Worm (Caenorhabditis elegans): ENCODE results near the gene dhs-9.

Gene dhs-9

ce11 chrIII:5380554-5380953 lies 12.7 kb upstream of the dhs-9 start (continued):
- TF ChIP-seq ceh-27 (GFP tag; optimal IDR thresholded peaks at IDR 0.05) (no peak), sdz-38 (tag; optimal IDR thresholded peaks at IDR 0.05) (no peak), rpc-1 (optimal IDR thresholded peaks at IDR 0.05) (no peak), rpc-1 (tag; optimal IDR thresholded peaks at IDR 0.05) (no peak), nhr-80 (tag; optimal IDR thresholded peaks at IDR 0.05) (no peak), ztf-3 (GFP tag; optimal IDR thresholded peaks at IDR 0.05) (no peak), madf-10 (tag; optimal IDR thresholded peaks at IDR 0.05) (no peak), ets-4 (GFP tag; optimal IDR thresholded peaks at IDR 0.05) (no peak), D2030.7 (GFP tag; IDR thresholded peaks at IDR 0.05) (peak; percentile 65), T07F8.4 (tag; optimal IDR thresholded peaks at IDR 0.05) (no peak), Y53F4B.3 (GFP tag; IDR thresholded peaks at IDR 0.05) (no peak), dox-1 (GFP tag; IDR thresholded peaks at IDR 0.05) (peak; percentile 42; the same call in 1 of the 2 replicates), lin-35 (GFP tag; optimal IDR thresholded peaks at IDR 0.05) (no peak), C06A6.2 (GFP tag; conservative IDR thresholded peaks at IDR 0.05) (no peak), snpc-4 (GFP tag; optimal IDR thresholded peaks at IDR 0.05) (no peak), snpc-4 (tag; optimal IDR thresholded peaks at IDR 0.05) (peak in 2 of 4 experiments; percentile 2 to 56), somi-1 (GFP tag; optimal IDR thresholded peaks at IDR 0.05) (no peak), mes-4 (tag; optimal IDR thresholded peaks at IDR 0.05) (no peak), mcd-1 (GFP tag; IDR thresholded peaks at IDR 0.05) (no peak), dpl-1 (GFP tag; optimal IDR thresholded peaks at IDR 0.05) (no peak), ceh-91 (GFP tag; IDR thresholded peaks at IDR 0.05) (peak; percentile 68), efl-1 (GFP tag; optimal IDR thresholded peaks at IDR 0.05) (peak; percentile 29), Y67H2A.10 (GFP tag; conservative IDR thresholded peaks at IDR 0.05) (no peak), bed-2 (GFP tag; IDR thresholded peaks at IDR 0.05) (no peak), ztf-18 (tag; optimal IDR thresholded peaks at IDR 0.05) (no peak), B0035.1 (tag; optimal IDR thresholded peaks at IDR 0.05) (no peak), madf-6 (GFP tag; IDR thresholded peaks at IDR 0.05) (peak; percentile 91), hmg-20 (GFP tag; IDR thresholded peaks at IDR 0.05) (no peak), ama-1 (optimal IDR thresholded peaks at IDR 0.05) (no peak), ama-1 (GFP tag; optimal IDR thresholded peaks at IDR 0.05) (no peak), Y56A3A.18 (GFP tag; IDR thresholded peaks at IDR 0.05) (no peak)

- no peak for TF ChIP-seq rpc-1 (optimal IDR thresholded peaks at IDR 0.05)
- TF ChIP-seq rpc-1 (tag; optimal IDR thresholded peaks at IDR 0.05), result no peak
- no peak for TF ChIP-seq ama-1 (optimal IDR thresholded peaks at IDR 0.05)
- TF ChIP-seq ama-1 (GFP tag; optimal IDR thresholded peaks at IDR 0.05), result no peak
- TF ChIP-seq nhr-80 (tag; optimal IDR thresholded peaks at IDR 0.05), result peak; percentile 38
- peak; percentile 52 for TF ChIP-seq attf-5 (GFP tag; optimal IDR thresholded peaks at IDR 0.05)
- TF ChIP-seq lsy-27 (tag; optimal IDR thresholded peaks at IDR 0.05; ENCODE audit: borderline replicate concordance, insufficient read depth), result no peak
- TF ChIP-seq mxl-1 (tag; optimal IDR thresholded peaks at IDR 0.05), result no peak
- no peak for TF ChIP-seq B0336.3 (GFP tag; IDR thresholded peaks at IDR 0.05)
- TF ChIP-seq mcd-1 (GFP tag; IDR thresholded peaks at IDR 0.05), result peak; percentile 56
- no peak for TF ChIP-seq hlh-26 (GFP tag; conservative IDR thresholded peaks at IDR 0.05)
- 0 out of 2 replicates have a peak, but pooled peaks have one; percentile 18 for TF ChIP-seq hmg-1.2 (GFP tag; IDR thresholded peaks at IDR 0.05)
- TF ChIP-seq pha-4 (tag; optimal IDR thresholded peaks at IDR 0.05), result peak; percentile 11
Observed at ce11 chrIII:5379879-5380331, 12.1 kb upstream of the dhs-9 start, which contains the start of gene paqr-2. paqr-2 (minus strand) TSS chrIII:5379929.

ce11 chrIII:5375001-5375532 lies 7.2 kb upstream of the dhs-9 start:
- no peak for TF ChIP-seq F39B2.1 (GFP tag; IDR thresholded peaks at IDR 0.05)
- no peak for TF ChIP-seq cebp-2 (GFP tag; IDR thresholded peaks at IDR 0.05)
- TF ChIP-seq rpc-1 (optimal IDR thresholded peaks at IDR 0.05), result no peak
- no peak for TF ChIP-seq rpc-1 (tag; optimal IDR thresholded peaks at IDR 0.05)
- TF ChIP-seq mel-28 (tag; optimal IDR thresholded peaks at IDR 0.05; ENCODE audit: borderline replicate concordance), result no peak
- no peak for TF ChIP-seq fkh-3 (tag; optimal IDR thresholded peaks at IDR 0.05)
- TF ChIP-seq F52B5.7 (tag; optimal IDR thresholded peaks at IDR 0.05), result no peak
- TF ChIP-seq ceh-79 (tag; optimal IDR thresholded peaks at IDR 0.05), result no peak
- TF ChIP-seq zfh-2 (GFP tag; conservative IDR thresholded peaks at IDR 0.05), result no peak
- TF ChIP-seq B0035.1 (tag; optimal IDR thresholded peaks at IDR 0.05), result no peak
- no peak for TF ChIP-seq ceh-58 (GFP tag; IDR thresholded peaks at IDR 0.05)
- no peak for TF ChIP-seq nhr-179 (tag; optimal IDR thresholded peaks at IDR 0.05)
- TF ChIP-seq hrde-1 (tag; optimal IDR thresholded peaks at IDR 0.05; ENCODE audit: borderline replicate concordance), result no peak
- no peak for TF ChIP-seq F55B11.4 (tag; optimal IDR thresholded peaks at IDR 0.05; ENCODE audit: borderline replicate concordance, insufficient read depth)
